Worm (Caenorhabditis elegans): ENCODE data around the gene Y49F6B.2.

ce11 chrII:3540151-3540550, 37.4 kb downstream of the Y49F6B.2 start:
- no peak for TF ChIP-seq W03F9.2 (tag; optimal IDR thresholded peaks at IDR 0.05)
- TF ChIP-seq him-1 (tag; optimal IDR thresholded peaks at IDR 0.05), result no peak
- no peak for TF ChIP-seq dao-5 (tag; optimal IDR thresholded peaks at IDR 0.05)

Measured in whole organism, L4/young adult.